Worm (Caenorhabditis elegans): ENCODE results near the gene pgp-10.
A peak's percentile ranks its signal among the peaks of the same experiment; 100 is the strongest.

ce11 chrX:7181627-7182026 lies 22.8 kb downstream of the pgp-10 start:
- TF ChIP-seq ztf-11 (tag; optimal IDR thresholded peaks at IDR 0.05) (no peak), nhr-237 (tag; optimal IDR thresholded peaks at IDR 0.05) (peak; percentile 13), nhr-23 (tag; optimal IDR thresholded peaks at IDR 0.05) (peak; percentile 98), fos-1 (tag; optimal IDR thresholded peaks at IDR 0.05) (no peak), hmg-11 (tag; optimal IDR thresholded peaks at IDR 0.05) (no peak), elt-3 (tag; optimal IDR thresholded peaks at IDR 0.05) (peak; percentile 22 to 80 (median 40)), nhr-11 (tag; optimal IDR thresholded peaks at IDR 0.05) (no peak), nhr-28 (tag; optimal IDR thresholded peaks at IDR 0.05) (peak; percentile 79), mml-1 (tag; optimal IDR thresholded peaks at IDR 0.05) (no peak), ztf-4 (tag; optimal IDR thresholded peaks at IDR 0.05) (peak; percentile 33), lsy-12 (tag; optimal IDR thresholded peaks at IDR 0.05) (peak; percentile 93)
